Worm (Caenorhabditis elegans): Measurements from ENCODE around the gene F56C3.9.
A peak's percentile ranks its signal among the peaks of the same experiment; 100 is the strongest.
"Not testable (repeated sequence)": the region's sequence is repeated elsewhere in the genome, so short reads cannot be mapped to it uniquely, and the experiment has no call there.

Gene F56C3.9

DNA sequence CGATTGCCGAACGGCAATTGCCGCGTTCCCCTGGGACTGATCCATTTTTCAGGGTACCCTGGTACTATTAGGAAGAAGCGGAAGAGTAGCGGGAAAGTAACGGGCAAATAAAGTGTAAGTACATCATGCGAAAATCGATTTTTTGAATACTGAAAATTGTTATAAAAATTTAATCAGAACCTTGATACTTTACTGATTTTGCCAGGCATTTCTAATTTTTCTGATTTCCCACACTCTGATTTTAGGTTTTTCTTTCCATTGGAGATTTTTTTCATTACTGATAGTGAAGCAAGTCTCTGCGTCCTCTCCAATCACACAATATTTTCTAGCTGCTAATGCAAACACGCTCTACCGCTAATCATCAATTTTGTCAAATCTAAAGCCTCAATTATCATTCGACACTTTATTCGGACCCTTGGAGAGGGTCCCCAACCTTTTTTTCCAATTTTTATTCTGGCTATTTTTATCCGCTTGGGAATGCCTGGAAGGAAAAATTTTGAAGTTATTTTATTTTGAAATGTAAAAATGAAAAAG lies 25.4 kb upstream of the F56C3.9 start, which contains the start of gene F19G12.9:
TSS of gene F19G12.9 (plus strand) at position 51 of the 534 bp plus-strand sequence.
- TF ChIP-seq F13H6.1 (tag; optimal IDR thresholded peaks at IDR 0.05): no peak
- no peak for TF ChIP-seq C34F6.9 (tag; optimal IDR thresholded peaks at IDR 0.05)
- peak; percentile 89 for TF ChIP-seq skn-1 (tag; optimal IDR thresholded peaks at IDR 0.05)
- TF ChIP-seq blmp-1 (tag; optimal IDR thresholded peaks at IDR 0.05; ENCODE audit: insufficient read depth): no peak

DNA sequence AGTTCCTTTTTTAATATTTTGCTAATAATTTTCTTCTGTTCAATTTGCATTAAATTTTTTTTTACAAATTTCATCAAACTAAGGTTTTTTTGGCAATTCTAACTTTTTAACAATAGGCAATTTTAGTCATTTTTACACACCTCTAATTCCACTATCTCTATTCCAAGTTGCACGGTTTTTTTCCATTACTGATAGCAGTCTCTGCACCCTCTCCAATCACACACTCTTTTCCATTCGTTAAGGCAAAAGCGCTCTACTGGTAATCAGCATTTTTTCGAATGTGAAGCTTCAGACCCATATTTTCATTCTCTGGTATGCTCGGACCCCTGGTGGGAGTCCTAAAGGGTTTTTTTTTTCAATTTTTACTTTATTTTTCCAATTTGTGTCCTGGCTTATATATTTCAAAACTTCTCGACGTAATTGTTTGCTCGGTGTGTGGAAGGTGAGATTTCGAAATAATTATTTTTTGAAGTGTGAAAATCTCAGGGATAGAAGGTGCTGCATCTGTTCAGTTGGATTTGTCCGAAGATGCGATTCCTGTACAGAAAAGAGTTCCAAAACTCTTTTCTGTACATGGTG lies 23.1 kb upstream of the F56C3.9 start, which contains the start of the genes F19G12.4 and F19G12.8:
TSS of gene F19G12.4 (plus strand) at position 529 of the 579 bp plus-strand sequence.
TSS of gene F19G12.8 (plus strand) at position 545 of the 579 bp plus-strand sequence.
- TF ChIP-seq dmd-4 (tag; optimal IDR thresholded peaks at IDR 0.05) (no peak), F13H6.1 (tag; optimal IDR thresholded peaks at IDR 0.05) (no peak), fos-1 (tag; optimal IDR thresholded peaks at IDR 0.05) (peak; percentile 37), lin-39 (tag; optimal IDR thresholded peaks at IDR 0.05) (no peak), nhr-11 (tag; optimal IDR thresholded peaks at IDR 0.05) (no peak), crh-2 (tag; optimal IDR thresholded peaks at IDR 0.05) (peak; percentile 2), gmeb-1 (tag; optimal IDR thresholded peaks at IDR 0.05) (no peak), skn-1 (tag; optimal IDR thresholded peaks at IDR 0.05) (peak; percentile 27)

DNA sequence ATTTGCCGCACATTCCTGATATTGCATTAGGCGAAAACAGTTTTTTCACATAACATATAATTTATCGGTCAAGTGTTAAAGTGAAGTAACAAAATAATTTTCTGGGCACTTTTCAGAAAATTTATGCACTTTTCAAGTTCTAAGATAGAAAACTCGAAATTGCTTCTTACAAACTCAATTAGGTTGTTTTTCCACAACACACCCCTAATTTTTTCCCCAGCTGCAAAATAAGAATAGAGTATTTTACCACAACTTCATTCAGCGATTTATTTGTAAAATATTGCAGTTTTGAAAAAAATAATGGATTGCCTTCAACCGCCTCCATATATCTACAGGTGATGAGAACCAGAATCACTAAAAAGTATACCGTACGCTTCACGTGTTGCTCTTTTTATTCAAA lies 19.1 kb upstream of the F56C3.9 start, which contains the start of gene srh-19:
TSS of gene srh-19 (plus strand) at position 301 of the 400 bp plus-strand sequence.
- TF ChIP-seq gmeb-1 (tag; optimal IDR thresholded peaks at IDR 0.05) (no peak), peb-1 (tag; optimal IDR thresholded peaks at IDR 0.05) (no peak), ama-1 (optimal IDR thresholded peaks at IDR 0.05) (no peak), sem-4 (tag; optimal IDR thresholded peaks at IDR 0.05) (no peak), unc-62 (GFP tag; optimal IDR thresholded peaks at IDR 0.05) (no peak), lsy-2 (tag; optimal IDR thresholded peaks at IDR 0.05) (no peak), nhr-237 (tag; optimal IDR thresholded peaks at IDR 0.05) (no peak), nhr-6 (tag; optimal IDR thresholded peaks at IDR 0.05) (no peak), crh-2 (tag; optimal IDR thresholded peaks at IDR 0.05) (no peak), unc-39 (tag; optimal IDR thresholded peaks at IDR 0.05) (no peak), Y55F3AM.14 (GFP tag; optimal IDR thresholded peaks at IDR 0.05) (no peak), nhr-129 (tag; optimal IDR thresholded peaks at IDR 0.05) (no peak), F13H6.1 (tag; optimal IDR thresholded peaks at IDR 0.05) (no peak), nhr-77 (tag; optimal IDR thresholded peaks at IDR 0.05) (no peak), ztf-11 (tag; optimal IDR thresholded peaks at IDR 0.05) (no peak), aly-2 (tag; optimal IDR thresholded peaks at IDR 0.05) (no peak), C34F6.9 (tag; optimal IDR thresholded peaks at IDR 0.05) (no peak), mbf-1 (tag; optimal IDR thresholded peaks at IDR 0.05) (no peak), ZK546.5 (tag; optimal IDR thresholded peaks at IDR 0.05) (no peak)

DNA sequence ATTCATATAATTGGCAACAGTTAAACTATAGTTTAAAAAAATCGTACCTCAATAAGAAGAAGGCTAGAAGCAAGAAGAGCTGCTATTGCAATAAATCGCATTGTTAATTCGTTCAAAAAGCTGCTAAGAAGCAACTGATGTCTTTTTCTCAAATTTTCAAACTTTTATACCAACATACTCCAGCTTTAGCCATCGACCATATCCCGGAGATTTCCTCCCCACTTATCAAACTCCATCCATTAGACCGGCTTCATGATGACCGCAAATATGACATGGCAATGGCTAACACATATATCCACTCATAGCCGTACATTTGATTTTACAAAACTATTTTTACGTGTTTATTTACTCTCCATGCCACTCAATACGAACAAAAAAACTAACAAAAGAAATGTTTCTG lies 16.8 kb upstream of the F56C3.9 start, which contains the start of gene abu-2:
TSS of gene abu-2 (minus strand) at position 101 of the 400 bp plus-strand sequence.
- no peak for TF ChIP-seq elt-3 (tag; optimal IDR thresholded peaks at IDR 0.05)
- no peak for TF ChIP-seq ceh-16 (tag; optimal IDR thresholded peaks at IDR 0.05)
- no peak for TF ChIP-seq F13H6.1 (tag; optimal IDR thresholded peaks at IDR 0.05)
- TF ChIP-seq fos-1 (tag; optimal IDR thresholded peaks at IDR 0.05): no peak
- no peak for TF ChIP-seq egl-27 (tag; optimal IDR thresholded peaks at IDR 0.05)

DNA sequence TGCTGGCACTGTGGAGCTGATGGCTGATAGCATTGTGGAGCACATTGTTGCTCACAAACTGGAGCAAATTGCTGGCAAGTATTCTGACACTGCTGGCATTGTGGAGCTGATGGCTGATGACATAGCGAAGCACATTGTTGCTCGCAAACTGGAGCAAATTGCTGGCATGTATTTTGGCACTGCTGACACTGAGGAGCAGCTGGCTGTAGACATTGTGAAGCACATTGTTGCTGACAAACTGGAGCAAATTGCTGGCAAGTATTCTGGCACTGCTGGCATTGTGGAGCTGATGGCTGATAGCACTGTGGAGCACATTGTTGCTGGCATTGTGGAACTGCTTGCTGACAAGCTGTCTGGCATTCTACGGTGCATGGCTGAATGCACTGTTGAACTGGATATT lies 15.4 kb upstream of the F56C3.9 start:
- TF ChIP-seq ztf-4 (tag; optimal IDR thresholded peaks at IDR 0.05): no peak

DNA sequence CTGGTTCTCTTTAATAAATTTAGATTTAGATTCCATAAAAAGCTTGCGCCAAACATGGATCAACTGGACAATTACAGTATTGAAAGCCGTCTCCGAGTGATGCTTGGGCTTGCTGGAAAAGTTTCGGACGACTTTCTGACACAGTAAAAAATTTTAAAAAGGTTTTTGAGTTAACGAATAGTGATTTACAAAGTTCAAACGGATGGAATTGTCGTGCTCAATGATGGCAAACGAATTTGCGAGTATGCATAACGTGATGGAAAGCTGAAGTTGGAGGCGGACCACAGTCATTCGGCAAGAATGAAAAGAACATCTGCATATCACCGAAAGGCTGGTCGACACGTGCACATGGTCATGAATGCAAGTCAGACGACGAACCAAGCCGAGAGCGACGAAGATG lies 10.2 kb upstream of the F56C3.9 start, which contains the start of gene ZK402.1:
TSS of gene ZK402.1 (plus strand) at position 301 of the 400 bp plus-strand sequence.
- not testable (repeated sequence) for TF ChIP-seq elt-3 (tag; optimal IDR thresholded peaks at IDR 0.05); lin-11 (tag; optimal IDR thresholded peaks at IDR 0.05); Y55F3AM.14 (GFP tag; optimal IDR thresholded peaks at IDR 0.05)

DNA sequence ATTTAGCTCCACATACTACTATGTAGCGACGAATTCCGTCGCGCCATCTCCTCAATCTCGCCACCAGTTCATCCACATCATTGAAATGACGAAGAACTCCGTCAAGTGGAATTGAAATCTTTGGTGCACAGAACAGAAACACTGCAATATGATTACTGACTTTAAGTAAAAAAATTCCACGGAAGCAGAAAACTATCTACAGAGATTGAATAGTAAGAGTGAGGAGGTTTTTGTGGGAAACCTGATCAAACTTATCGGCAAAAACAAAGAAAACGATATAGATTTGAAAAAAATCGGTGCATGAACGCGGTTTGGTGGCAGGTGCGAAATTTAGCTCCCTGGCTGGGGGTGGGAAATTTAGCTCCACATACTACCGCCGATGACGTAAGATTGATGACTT lies 9.7 kb upstream of the F56C3.9 start, which contains the start of gene ZK402.2:
TSS of gene ZK402.2 (plus strand) at position 301 of the 400 bp plus-strand sequence.
- TF ChIP-seq elt-3 (tag; optimal IDR thresholded peaks at IDR 0.05); nhr-10 (tag; optimal IDR thresholded peaks at IDR 0.05); sma-3 (GFP tag; optimal IDR thresholded peaks at IDR 0.05): not testable (repeated sequence)
